Worm (Caenorhabditis elegans) whole organism, L4 larva: Measurements from ENCODE around the gene Y38C1AA.7.

ENCODE experiments used
- ZK337.2 ChIP-seq: fragments of 200-800 bp; sonication (Bioruptor generic); IDR thresholded peaks from 2 replicates; pipeline ENCODE4 v1.3.6; 2022; ENCODE audit warnings: missing genetic modification reagents, missing genetic modification characterization, missing compliant biosample characterization
- ama-1 ChIP-seq: fragments of 150-350 bp; optimal IDR thresholded peaks from 2 replicates; lab custom pipeline; 2014; ENCODE audit warnings: inconsistent platforms, mixed read lengths
- egl-27 ChIP-seq: sonication (generic microtip); optimal IDR thresholded peaks from 3 replicates; lab custom pipeline; 2017; ENCODE audit warnings: missing biosample characterization, missing genetic modification reagents, missing genetic modification characterization
- lin-13 ChIP-seq: fragments of 150-350 bp; optimal IDR thresholded peaks from 2 replicates; lab custom pipeline; 2014; ENCODE audit warnings: missing biosample characterization, missing genetic modification reagents, missing genetic modification characterization
- mdl-1 ChIP-seq, 2 experiments: fragments of 150-350 bp in 1 of 2; sonication (generic microtip) in 1 of 2; optimal IDR thresholded peaks; 2 replicates each; lab custom pipeline; 2014 to 2017; ENCODE audit warnings: missing biosample characterization in 2 of 2, missing genetic modification characterization in 2 of 2
- nhr-25 ChIP-seq: sonication (generic microtip); optimal IDR thresholded peaks from 2 replicates; lab custom pipeline; 2017; ENCODE audit warnings: missing genetic modification characterization, mild to moderate bottlenecking, missing compliant biosample characterization, antibody characterized with exemption, moderate library complexity, borderline replicate concordance; ENCODE audit not compliant: insufficient read depth
- unc-39 ChIP-seq: sonication (generic microtip); optimal IDR thresholded peaks from 2 replicates; lab custom pipeline; 2017; ENCODE audit warnings: missing biosample characterization, missing genetic modification characterization
- ztf-7 ChIP-seq: fragments of 150-350 bp; optimal IDR thresholded peaks from 2 replicates; lab custom pipeline; 2014; ENCODE audit warnings: missing biosample characterization, missing genetic modification characterization

- TF ChIP-seq lin-13 (GFP tag; lab: Kevin White, UChicago): no peak
- no peak for TF ChIP-seq ama-1 (lab: Kevin White, UChicago)
- no peak for TF ChIP-seq ztf-7 (tag; lab: Kevin White, UChicago)
- no peak for TF ChIP-seq unc-39 (tag; lab: Kevin White, UChicago)
- no peak for TF ChIP-seq nhr-25 (tag; lab: Kevin White, UChicago)
- no peak for TF ChIP-seq mdl-1 (tag; optimal IDR thresholded peaks at IDR 0.05; lab: Kevin White, UChicago)
- no peak for TF ChIP-seq egl-27 (tag; lab: Kevin White, UChicago)
- no peak for TF ChIP-seq ZK337.2
Observed at ce11 chrIV:183519-183918, 24.8 kb downstream of the Y38C1AA.7 start.
